Fruit fly (Drosophila melanogaster) whole organism, adult: ENCODE data around the gene CG8840.

Experiments
- CG11617 ChIP-seq: fragments of 200-800 bp; sonication (Bioruptor generic); optimal IDR thresholded peaks from 2 replicates; lab custom pipeline; 2017; ENCODE audit warnings: mild to moderate bottlenecking, missing biosample characterization, missing genetic modification reagents, missing genetic modification characterization
- CG12768 ChIP-seq: fragments of 200-800 bp; sonication (Bioruptor generic); optimal IDR thresholded peaks from 2 replicates; lab custom pipeline; 2017; ENCODE audit warnings: missing biosample characterization, missing genetic modification characterization, mild to moderate bottlenecking, moderate library complexity, missing genetic modification reagents
- CG14711 ChIP-seq: fragments of 200-800 bp; sonication (Bioruptor generic); optimal IDR thresholded peaks from 2 replicates; lab custom pipeline; 2018; ENCODE audit warnings: missing biosample characterization, mild to moderate bottlenecking, missing genetic modification characterization, moderate library complexity
- CG33017 ChIP-seq: fragments of 200-800 bp; sonication (Bioruptor generic); optimal IDR thresholded peaks from 2 replicates; lab custom pipeline; 2018; ENCODE audit warnings: missing biosample characterization, mild to moderate bottlenecking, missing genetic modification characterization, moderate library complexity
- CG7045 ChIP-seq: fragments of 200-800 bp; sonication (Bioruptor generic); optimal IDR thresholded peaks from 2 replicates; lab custom pipeline; 2017; ENCODE audit warnings: missing biosample characterization, mild to moderate bottlenecking, missing genetic modification characterization
- Clk ChIP-seq: fragments of 200-800 bp; sonication (Bioruptor generic); optimal IDR thresholded peaks from 2 replicates; lab custom pipeline; 2017; ENCODE audit warnings: missing biosample characterization, missing genetic modification characterization
- cic ChIP-seq: fragments of 200-800 bp; sonication (Bioruptor generic); optimal IDR thresholded peaks from 2 replicates; lab custom pipeline; 2017; ENCODE audit warnings: missing biosample characterization, mild to moderate bottlenecking, missing genetic modification characterization, moderate library complexity
- pad ChIP-seq: fragments of 200-800 bp; sonication (Bioruptor generic); optimal IDR thresholded peaks from 3 replicates; lab custom pipeline; 2017; ENCODE audit warnings: missing biosample characterization, missing genetic modification characterization, mild to moderate bottlenecking, moderate library complexity, missing genetic modification reagents
- tj ChIP-seq: fragments of 200-800 bp; sonication (Bioruptor generic); optimal IDR thresholded peaks from 3 replicates; lab custom pipeline; 2017; ENCODE audit warnings: missing biosample characterization, mild to moderate bottlenecking, missing genetic modification characterization, moderate library complexity

DNA sequence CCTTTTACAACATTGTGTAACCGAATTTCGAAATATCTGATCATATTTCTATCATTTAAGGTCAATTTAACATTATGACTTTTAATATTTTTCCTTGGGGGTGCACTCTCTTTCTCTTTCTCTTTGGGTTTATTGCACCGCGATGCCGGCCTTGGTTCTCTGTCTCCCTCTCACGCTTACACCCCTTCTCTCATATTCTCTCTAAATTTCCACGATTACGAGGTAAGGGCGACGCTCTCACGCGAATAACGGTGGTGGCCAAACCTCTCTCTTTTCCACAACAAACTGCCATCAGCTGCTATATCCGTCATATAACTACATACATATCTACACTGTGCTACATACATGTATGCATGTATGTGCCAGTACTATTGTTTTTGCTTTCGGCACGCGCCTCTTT lies 15.6 kb downstream of the CG8840 start:
- TF ChIP-seq pad (GFP tag; lab: Kevin White, UChicago) (no peak), cic (GFP tag; lab: Kevin White, UChicago) (no peak), CG7045 (GFP tag; lab: Kevin White, UChicago) (no peak), CG33017 (tag; lab: Kevin White, UChicago) (no peak), tj (GFP tag; lab: Kevin White, UChicago) (no peak), CG14711 (tag; lab: Kevin White, UChicago) (no peak), Clk (GFP tag; lab: Kevin White, UChicago) (no peak), CG12768 (no peak), CG11617 (GFP tag; lab: Kevin White, UChicago) (no peak)
